Fruit fly (Drosophila melanogaster): ENCODE results near the gene Rga.

The Rga gene

dm6 chr3R:5654692-5655181, 41.8 kb upstream of the Rga start, which contains the start of the genes elm and MED27 (continued):
- TF ChIP-seq jing (GFP tag; optimal IDR thresholded peaks at IDR 0.05) (no peak), CG2678 (tag; optimal IDR thresholded peaks at IDR 0.05) (peak; percentile 93), CG11093 (GFP tag; IDR thresholded peaks at IDR 0.05) (peak; percentile 91), chn (GFP tag; optimal IDR thresholded peaks at IDR 0.05) (peak; percentile 95), ac (GFP tag; optimal IDR thresholded peaks at IDR 0.05) (no peak), CG11695 (GFP tag; IDR thresholded peaks at IDR 0.05) (peak; percentile 79), CG32532 (GFP tag; IDR thresholded peaks at IDR 0.05) (peak; percentile 94), ara (GFP tag; IDR thresholded peaks at IDR 0.05) (peak; percentile 90), CG17912 (GFP tag; optimal IDR thresholded peaks at IDR 0.05) (no peak), hb (GFP tag; IDR thresholded peaks at IDR 0.05; ENCODE audit: partially characterized antibody) (peak; percentile 90), Bteb2 (GFP tag; optimal IDR thresholded peaks at IDR 0.05) (peak; percentile 90), corto (GFP tag; optimal IDR thresholded peaks at IDR 0.05) (peak; percentile 84), CG2120 (GFP tag; optimal IDR thresholded peaks at IDR 0.05) (peak; percentile 98), sd (tag; optimal IDR thresholded peaks at IDR 0.05) (peak; percentile 91), dan (GFP tag; IDR thresholded peaks at IDR 0.05) (peak; percentile 92), CG5953 (GFP tag; IDR thresholded peaks at IDR 0.05) (peak; percentile 71; the same call in 1 of the 2 replicates), jigr1 (GFP tag; IDR thresholded peaks at IDR 0.05) (peak; percentile 93), gt (GFP tag; IDR thresholded peaks at IDR 0.05) (peak; percentile 85), yki (optimal IDR thresholded peaks at IDR 0.05) (no peak), Nf-YA (GFP tag; IDR thresholded peaks at IDR 0.05) (peak; percentile 81), Elba2 (GFP tag; optimal IDR thresholded peaks at IDR 0.05) (peak; percentile 79), bigmax (GFP tag; optimal IDR thresholded peaks at IDR 0.05) (no peak), CG42726 (GFP tag; IDR thresholded peaks at IDR 0.05; ENCODE audit: partially characterized antibody) (peak; percentile 60; the same call in 1 of the 2 replicates), amos (GFP tag; IDR thresholded peaks at IDR 0.05; ENCODE audit: partially characterized antibody) (peak; percentile 91), CG7987 (GFP tag; optimal IDR thresholded peaks at IDR 0.05) (peak; percentile 53), CG10462 (GFP tag; optimal IDR thresholded peaks at IDR 0.05) (peak; percentile 88), nau (GFP tag; optimal IDR thresholded peaks at IDR 0.05) (no peak), NK7.1 (GFP tag; optimal IDR thresholded peaks at IDR 0.05) (peak; percentile 71), nerfin-2 (GFP tag; IDR thresholded peaks at IDR 0.05; ENCODE audit: partially characterized antibody) (peak; percentile 88), CG12236 (GFP tag; optimal IDR thresholded peaks at IDR 0.05) (peak; percentile 60), tio (GFP tag; optimal IDR thresholded peaks at IDR 0.05) (no peak), CG16863 (GFP tag; optimal IDR thresholded peaks at IDR 0.05) (peak; percentile 87), sens-2 (GFP tag; IDR thresholded peaks at IDR 0.05) (peak; percentile 73; the same call in 1 of the 2 replicates), eve (GFP tag; optimal IDR thresholded peaks at IDR 0.05) (peak in 1 of 2 experiments; percentile 66), pb (GFP tag; optimal IDR thresholded peaks at IDR 0.05) (peak; percentile 75), row (GFP tag; IDR thresholded peaks at IDR 0.05) (peak; percentile 99), slbo (GFP tag; IDR thresholded peaks at IDR 0.05) (peak; percentile 97), CG6791 (GFP tag; IDR thresholded peaks at IDR 0.05; ENCODE audit: partially characterized antibody) (peak; percentile 85), CG12391 (tag; optimal IDR thresholded peaks at IDR 0.05) (peak; percentile 95), D19B (GFP tag; optimal IDR thresholded peaks at IDR 0.05) (peak; percentile 72), Tbp (GFP tag; optimal IDR thresholded peaks at IDR 0.05) (no peak), Lpt (GFP tag; optimal IDR thresholded peaks at IDR 0.05) (no peak), CG3163 (GFP tag; optimal IDR thresholded peaks at IDR 0.05) (peak; percentile 70), CTCF (GFP tag; optimal IDR thresholded peaks at IDR 0.05) (no peak), CG4404 (GFP tag; IDR thresholded peaks at IDR 0.05) (peak; percentile 97), CG31388 (GFP tag; optimal IDR thresholded peaks at IDR 0.05) (peak; percentile 90), CG8388 (GFP tag; optimal IDR thresholded peaks at IDR 0.05) (peak; percentile 88), CG4282 (GFP tag; optimal IDR thresholded peaks at IDR 0.05) (peak; percentile 86), da (GFP tag; optimal IDR thresholded peaks at IDR 0.05) (peak; percentile 78), zfh2 (GFP tag; optimal IDR thresholded peaks at IDR 0.05) (peak; percentile 96), kah (GFP tag; optimal IDR thresholded peaks at IDR 0.05) (no peak), CG13775 (GFP tag; optimal IDR thresholded peaks at IDR 0.05) (peak; percentile 96)

All from whole organism, embryonic.